Fruit fly (Drosophila melanogaster): ENCODE results near the gene Pli.
A peak's percentile ranks its signal among the peaks of the same experiment; 100 is the strongest.

Gene Pli

dm6 chr3R:23924200-23924599 lies 34.3 kb upstream of the Pli start, which contains the start of gene Ndc1 (continued):
- no peak for TF ChIP-seq fd64A (GFP tag; optimal IDR thresholded peaks at IDR 0.05)
- TF ChIP-seq tio (GFP tag; optimal IDR thresholded peaks at IDR 0.05): no peak
- no peak for TF ChIP-seq CG7556 (GFP tag; optimal IDR thresholded peaks at IDR 0.05)
- peak; percentile 62 for TF ChIP-seq pzg (GFP tag; optimal IDR thresholded peaks at IDR 0.05)
- TF ChIP-seq Chrac-16 (GFP tag; optimal IDR thresholded peaks at IDR 0.05): no peak
- no peak for TF ChIP-seq sug (tag; optimal IDR thresholded peaks at IDR 0.05)
- no peak for TF ChIP-seq CG10147 (GFP tag; optimal IDR thresholded peaks at IDR 0.05)
- TF ChIP-seq CG8924 (tag; optimal IDR thresholded peaks at IDR 0.05): no peak
- peak; percentile 31 for TF ChIP-seq zen (tag; optimal IDR thresholded peaks at IDR 0.05)
- peak; percentile 24; the same call in 1 of the 3 replicates for TF ChIP-seq CG16813 (GFP tag; IDR thresholded peaks at IDR 0.05; ENCODE audit: partially characterized antibody)
- no peak for TF ChIP-seq CG3407 (GFP tag; optimal IDR thresholded peaks at IDR 0.05)
- TF ChIP-seq Hsf (GFP tag; optimal IDR thresholded peaks at IDR 0.05): no peak
- TF ChIP-seq sna (GFP tag; IDR thresholded peaks at IDR 0.05; ENCODE audit: partially characterized antibody): peak; percentile 16; the same call in 1 of the 2 replicates
- TF ChIP-seq amos (GFP tag; IDR thresholded peaks at IDR 0.05; ENCODE audit: partially characterized antibody): peak; percentile 15; the same call in 1 of the 2 replicates
- no peak for TF ChIP-seq HmgZ (tag; optimal IDR thresholded peaks at IDR 0.05)
- TF ChIP-seq HLH3B (GFP tag; IDR thresholded peaks at IDR 0.05): no peak
- no peak for TF ChIP-seq CG3065 (GFP tag; optimal IDR thresholded peaks at IDR 0.05)
- TF ChIP-seq CG2120 (GFP tag; optimal IDR thresholded peaks at IDR 0.05): no peak
- TF ChIP-seq twi (tag; optimal IDR thresholded peaks at IDR 0.05): no peak
- no peak for TF ChIP-seq Nf-YC (tag; optimal IDR thresholded peaks at IDR 0.05)
- no peak for TF ChIP-seq Hr3 (GFP tag; optimal IDR thresholded peaks at IDR 0.05)
- no peak for TF ChIP-seq cwo (GFP tag; optimal IDR thresholded peaks at IDR 0.05)
- no peak for TF ChIP-seq CG8281 (tag; optimal IDR thresholded peaks at IDR 0.05)
- no peak for TF ChIP-seq tx (GFP tag; optimal IDR thresholded peaks at IDR 0.05)
- no peak for TF ChIP-seq zf30C (GFP tag; optimal IDR thresholded peaks at IDR 0.05)
- TF ChIP-seq sr (GFP tag; IDR thresholded peaks at IDR 0.05): no peak
- TF ChIP-seq CG11560 (tag; IDR thresholded peaks at IDR 0.05): no peak
- no peak for TF ChIP-seq CG9932 (GFP tag; IDR thresholded peaks at IDR 0.05)
- TF ChIP-seq cad (GFP tag; optimal IDR thresholded peaks at IDR 0.05): no peak
- no peak for TF ChIP-seq CG7786 (GFP tag; optimal IDR thresholded peaks at IDR 0.05)
- no peak for TF ChIP-seq CG17912 (GFP tag; optimal IDR thresholded peaks at IDR 0.05)
- no peak for TF ChIP-seq CG12942 (GFP tag; optimal IDR thresholded peaks at IDR 0.05)
- peak; percentile 31 for TF ChIP-seq CG1603 (tag; optimal IDR thresholded peaks at IDR 0.05)
- no peak for TF ChIP-seq CG34376 (GFP tag; optimal IDR thresholded peaks at IDR 0.05)
- TF ChIP-seq pho (GFP tag; optimal IDR thresholded peaks at IDR 0.05): no peak
- TF ChIP-seq trem (tag; optimal IDR thresholded peaks at IDR 0.05): peak; percentile 43
- peak; percentile 74 for TF ChIP-seq ssp (GFP tag; IDR thresholded peaks at IDR 0.05)
- peak; percentile 88 for TF ChIP-seq CG17186 (GFP tag; optimal IDR thresholded peaks at IDR 0.05)
- TF ChIP-seq lmd (GFP tag; IDR thresholded peaks at IDR 0.05): no peak
- TF ChIP-seq luna (GFP tag; optimal IDR thresholded peaks at IDR 0.05): no peak
- TF ChIP-seq Trl (optimal IDR thresholded peaks at IDR 0.05): no peak
- no peak for TF ChIP-seq Trl (GFP tag; optimal IDR thresholded peaks at IDR 0.05)
- TF ChIP-seq D (optimal IDR thresholded peaks at IDR 0.05): no peak
- no peak for TF ChIP-seq D (GFP tag; optimal IDR thresholded peaks at IDR 0.05)
- TF ChIP-seq CG6654 (GFP tag; optimal IDR thresholded peaks at IDR 0.05): no peak
- no peak for TF ChIP-seq TFAM (GFP tag; optimal IDR thresholded peaks at IDR 0.05)
- TF ChIP-seq CG2129 (GFP tag; IDR thresholded peaks at IDR 0.05; ENCODE audit: partially characterized antibody): no peak
- TF ChIP-seq Ets65A (GFP tag): no peak
- no peak for TF ChIP-seq CG8944 (GFP tag; optimal IDR thresholded peaks at IDR 0.05)
- no peak for TF ChIP-seq chm (GFP tag; IDR thresholded peaks at IDR 0.05)
- TF ChIP-seq Abd-B (GFP tag; optimal IDR thresholded peaks at IDR 0.05): no peak
- no peak for TF ChIP-seq phol (tag; optimal IDR thresholded peaks at IDR 0.05)
- no peak for TF ChIP-seq dan (GFP tag; IDR thresholded peaks at IDR 0.05)

Measured in whole organism, embryonic.